Fruit fly (Drosophila melanogaster) whole organism, embryonic: ENCODE results near the gene GNBP3.

ENCODE experiments used
- Atf3 ChIP-seq: fragments of 200-800 bp; sonication (Bioruptor generic); optimal IDR thresholded peaks from 3 replicates; lab custom pipeline; 2016; ENCODE audit warnings: missing biosample characterization, missing genetic modification characterization
- Bdp1 ChIP-seq: fragments of 200-800 bp; sonication (Bioruptor generic); optimal IDR thresholded peaks from 3 replicates; lab custom pipeline; 2016; ENCODE audit warnings: missing biosample characterization, missing genetic modification characterization
- CG10267 ChIP-seq: fragments of 200-800 bp; sonication (Bioruptor generic); optimal IDR thresholded peaks from 2 replicates; lab custom pipeline; 2018; ENCODE audit warnings: missing biosample characterization, mild to moderate bottlenecking, missing genetic modification characterization, moderate library complexity
- CG10321 ChIP-seq: fragments of 200-800 bp; sonication (Bioruptor generic); IDR thresholded peaks from 2 replicates; pipeline ENCODE4 v1.3.6; 2022; ENCODE audit warnings: missing biosample characterization, missing genetic modification characterization
- CG10462 ChIP-seq: fragments of 200-800 bp; sonication (Bioruptor generic); optimal IDR thresholded peaks from 2 replicates; lab custom pipeline; 2016; ENCODE audit warnings: missing biosample characterization, missing genetic modification characterization
- CG11504 ChIP-seq: fragments of 200-800 bp; sonication (Bioruptor generic); optimal IDR thresholded peaks from 3 replicates; lab custom pipeline; 2019; ENCODE audit warnings: missing biosample characterization, mild to moderate bottlenecking, missing genetic modification characterization, moderate library complexity
- CG12104 ChIP-seq: fragments of 200-800 bp; sonication (Bioruptor generic); optimal IDR thresholded peaks from 3 replicates; lab custom pipeline; 2016; ENCODE audit warnings: missing biosample characterization, missing genetic modification characterization
- CG1792 ChIP-seq: fragments of 200-800 bp; sonication (Bioruptor generic); optimal IDR thresholded peaks from 2 replicates; lab custom pipeline; 2016; ENCODE audit warnings: missing biosample characterization, missing genetic modification characterization
- CG2129 ChIP-seq: fragments of 200-800 bp; sonication (Bioruptor generic); IDR thresholded peaks from 2 replicates; pipeline ENCODE4 v1.3.6; 2022; ENCODE audit warnings: missing biosample characterization, missing genetic modification characterization; ENCODE audit not compliant: partially characterized antibody
- CG32532 ChIP-seq: fragments of 200-800 bp; sonication (Bioruptor generic); IDR thresholded peaks from 2 replicates; pipeline ENCODE4 v1.3.6; 2022; ENCODE audit warnings: missing biosample characterization, missing genetic modification characterization
- CG32767 ChIP-seq: fragments of 200-800 bp; sonication (Bioruptor generic); IDR thresholded peaks from 2 replicates; pipeline ENCODE4 v1.3.6; 2022; ENCODE audit warnings: missing biosample characterization, missing genetic modification characterization
- CG4282 ChIP-seq: fragments of 200-800 bp; sonication (Bioruptor generic); optimal IDR thresholded peaks from 2 replicates; lab custom pipeline; 2016; ENCODE audit warnings: missing biosample characterization, missing genetic modification characterization
- CG4424 ChIP-seq: fragments of 200-800 bp; sonication (Bioruptor generic); optimal IDR thresholded peaks from 3 replicates; lab custom pipeline; 2016; ENCODE audit warnings: missing biosample characterization, missing genetic modification characterization
- CG4617 ChIP-seq: fragments of 200-800 bp; sonication (Bioruptor generic); optimal IDR thresholded peaks from 3 replicates; lab custom pipeline; 2016; ENCODE audit warnings: missing biosample characterization, missing genetic modification characterization, borderline replicate concordance
- CG4854 ChIP-seq: fragments of 200-800 bp; sonication (Bioruptor generic); optimal IDR thresholded peaks from 2 replicates; lab custom pipeline; 2016; ENCODE audit warnings: missing biosample characterization, missing genetic modification characterization, inconsistent platforms
- CG6765 ChIP-seq: fragments of 200-800 bp; sonication (Bioruptor generic); optimal IDR thresholded peaks from 3 replicates; lab custom pipeline; 2017; ENCODE audit warnings: missing biosample characterization, mild to moderate bottlenecking, missing genetic modification characterization
- CG6854 ChIP-seq: fragments of 200-800 bp; sonication (Bioruptor generic); optimal IDR thresholded peaks from 3 replicates; lab custom pipeline; 2017; ENCODE audit warnings: missing biosample characterization, mild to moderate bottlenecking, missing genetic modification characterization
- CG8359 ChIP-seq: fragments of 200-800 bp; sonication (Bioruptor generic); optimal IDR thresholded peaks from 2 replicates; lab custom pipeline; 2017; ENCODE audit warnings: missing biosample characterization, mild to moderate bottlenecking, missing genetic modification characterization, borderline replicate concordance
- Dref ChIP-seq: fragments of 200-800 bp; sonication (Bioruptor generic); IDR thresholded peaks from 2 replicates; pipeline ENCODE4 v1.3.6; 2022; ENCODE audit warnings: missing biosample characterization, missing genetic modification characterization
- HHEX ChIP-seq: fragments of 200-800 bp; sonication (Bioruptor generic); optimal IDR thresholded peaks from 3 replicates; lab custom pipeline; 2017; ENCODE audit warnings: missing biosample characterization, mild to moderate bottlenecking, missing genetic modification characterization, missing genetic modification reagents
- HLH54F ChIP-seq: fragments of 200-800 bp; sonication (Bioruptor generic); optimal IDR thresholded peaks from 3 replicates; lab custom pipeline; 2016; ENCODE audit warnings: missing biosample characterization, missing genetic modification characterization
- Hand ChIP-seq: fragments of 200-800 bp; sonication (Bioruptor generic); optimal IDR thresholded peaks from 2 replicates; lab custom pipeline; 2017; ENCODE audit warnings: mild to moderate bottlenecking, missing biosample characterization, missing genetic modification reagents, missing genetic modification characterization
- Hmx ChIP-seq: fragments of 200-800 bp; sonication (Bioruptor generic); optimal IDR thresholded peaks from 2 replicates; lab custom pipeline; 2016; ENCODE audit warnings: missing biosample characterization, missing genetic modification characterization
- Hr78 ChIP-seq, 2 experiments: fragments of 200-800 bp in 1 of 2; fragments of >200 bp in 1 of 2; sonication (Bioruptor generic) in 1 of 2; optimal IDR thresholded peaks; 2 replicates each; lab custom pipeline; 2017 to 2019; ENCODE audit warnings: missing biosample characterization in 2 of 2, missing genetic modification characterization in 2 of 2, mild to moderate bottlenecking in 1 of 2, moderate library complexity in 1 of 2
- Med ChIP-seq: fragments of 200-800 bp; sonication (Bioruptor generic); peaks from one replicate; lab custom pipeline; 2016; ENCODE audit warnings: missing biosample characterization, missing genetic modification characterization, mild to moderate bottlenecking, inconsistent platforms, moderate library complexity
- Myb ChIP-seq: fragments of 200-800 bp; sonication (Bioruptor generic); optimal IDR thresholded peaks from 2 replicates; lab custom pipeline; 2016; ENCODE audit warnings: missing biosample characterization, missing genetic modification characterization
- NFAT ChIP-seq: fragments of 200-800 bp; sonication (Bioruptor generic); IDR thresholded peaks from 2 replicates; pipeline ENCODE4 v1.3.6; 2022; ENCODE audit warnings: missing biosample characterization, missing genetic modification characterization
- Ptx1 ChIP-seq: fragments of 200-800 bp; sonication (Bioruptor generic); IDR thresholded peaks from 2 replicates; pipeline ENCODE4 v1.3.6; 2022; ENCODE audit warnings: missing biosample characterization, missing genetic modification characterization
- Ravus ChIP-seq: fragments of 200-800 bp; sonication (Bioruptor generic); IDR thresholded peaks from 2 replicates; pipeline ENCODE4 v1.3.6; 2022; ENCODE audit warnings: missing biosample characterization, missing genetic modification characterization
- Trl ChIP-seq, 3 experiments: fragments of >200 bp in 2 of 3; fragments of 200-800 bp in 1 of 3; sonication (Bioruptor generic) in 1 of 3; optimal IDR thresholded peaks; 2 replicates in 1 of 3; 3 replicates in 2 of 3; lab custom pipeline; 2016 to 2017; ENCODE audit warnings: missing biosample characterization in 1 of 3, missing genetic modification characterization in 1 of 3
- Xbp1 ChIP-seq: fragments of 200-800 bp; sonication (Bioruptor generic); optimal IDR thresholded peaks from 3 replicates; lab custom pipeline; 2016; ENCODE audit warnings: missing biosample characterization, mild to moderate bottlenecking, missing genetic modification characterization
- bcd ChIP-seq: fragments of 200-800 bp; sonication (Bioruptor generic); optimal IDR thresholded peaks from 2 replicates; lab custom pipeline; 2017; ENCODE audit warnings: missing biosample characterization, mild to moderate bottlenecking, missing genetic modification characterization
- bsh ChIP-seq, 2 experiments: fragments of 200-800 bp; sonication (Bioruptor generic); optimal IDR thresholded peaks; 2 replicates each; lab custom pipeline; 2017 to 2018; ENCODE audit warnings: mild to moderate bottlenecking in 2 of 2, missing biosample characterization in 2 of 2, missing genetic modification characterization in 2 of 2, moderate library complexity in 1 of 2
- chinmo ChIP-seq: fragments of 200-800 bp; sonication (Bioruptor generic); IDR thresholded peaks from 4 replicates; pipeline ENCODE4 v1.3.6; 2022; ENCODE audit warnings: missing biosample characterization, missing genetic modification characterization; ENCODE audit not compliant: partially characterized antibody
- chm ChIP-seq: fragments of 200-800 bp; sonication (Bioruptor generic); IDR thresholded peaks from 2 replicates; pipeline ENCODE4 v1.3.6; 2022; ENCODE audit warnings: missing biosample characterization, missing genetic modification characterization
- ci ChIP-seq: fragments of 200-800 bp; sonication (Bioruptor generic); IDR thresholded peaks from 3 replicates; pipeline ENCODE4 v1.3.6; 2022; ENCODE audit warnings: missing biosample characterization, missing genetic modification characterization
- ems ChIP-seq: fragments of 200-800 bp; sonication (Bioruptor generic); optimal IDR thresholded peaks from 3 replicates; lab custom pipeline; 2016; ENCODE audit warnings: missing biosample characterization, missing genetic modification characterization
- ftz-f1 ChIP-seq: fragments of 200-800 bp; sonication (Bioruptor generic); optimal IDR thresholded peaks from 2 replicates; lab custom pipeline; 2016; ENCODE audit warnings: missing biosample characterization, missing genetic modification characterization
- gfzf ChIP-seq: fragments of 200-800 bp; sonication (Bioruptor generic); optimal IDR thresholded peaks from 2 replicates; lab custom pipeline; 2016; ENCODE audit warnings: missing biosample characterization, mild to moderate bottlenecking, missing genetic modification characterization, moderate library complexity
- grau ChIP-seq: fragments of 200-800 bp; optimal IDR thresholded peaks from 3 replicates; lab custom pipeline; 2019; ENCODE audit warnings: missing biosample characterization, mild to moderate bottlenecking, missing genetic modification characterization, moderate library complexity
- gsb-n ChIP-seq: fragments of 200-800 bp; sonication (Bioruptor generic); optimal IDR thresholded peaks from 3 replicates; lab custom pipeline; 2018; ENCODE audit warnings: missing biosample characterization, mild to moderate bottlenecking, missing genetic modification characterization
- hb ChIP-seq: fragments of 200-800 bp; sonication (Bioruptor generic); IDR thresholded peaks from 3 replicates; pipeline ENCODE4 v1.3.6; 2022; ENCODE audit warnings: missing biosample characterization, missing genetic modification characterization; ENCODE audit not compliant: partially characterized antibody
- hkb ChIP-seq, 2 experiments: fragments of 200-800 bp in 1 of 2; fragments of >200 bp in 1 of 2; sonication (Bioruptor generic) in 1 of 2; IDR thresholded peaks in 1 of 2; optimal IDR thresholded peaks in 1 of 2; 2 replicates each; pipeline versions ENCODE4 v1.3.6 to Lab custom; 2017 to 2022; ENCODE audit warnings: missing biosample characterization in 1 of 2, missing genetic modification characterization in 1 of 2
- knrl ChIP-seq: fragments of 200-800 bp; sonication (Bioruptor generic); IDR thresholded peaks from 3 replicates; pipeline ENCODE4 v1.3.6; 2022; ENCODE audit warnings: missing biosample characterization, missing genetic modification characterization; ENCODE audit not compliant: partially characterized antibody
- p53 ChIP-seq: fragments of 200-800 bp; sonication (Bioruptor generic); optimal IDR thresholded peaks from 2 replicates; lab custom pipeline; 2016; ENCODE audit warnings: missing biosample characterization, missing genetic modification characterization
- slbo ChIP-seq: fragments of 200-800 bp; sonication (Bioruptor generic); IDR thresholded peaks from 2 replicates; pipeline ENCODE4 v1.3.6; 2022; ENCODE audit warnings: missing biosample characterization, missing genetic modification characterization
- stc ChIP-seq: fragments of 200-800 bp; sonication (Bioruptor generic); IDR thresholded peaks from 2 replicates; pipeline ENCODE4 v1.3.6; 2022; ENCODE audit warnings: missing biosample characterization, missing genetic modification characterization

GNBP3 gene

dm6 chr3L:8986582-8986981 lies 31.8 kb downstream of the GNBP3 start, which contains the start of gene CG5068 (continued):
- TF ChIP-seq CG2129 (GFP tag; lab: Robert Waterston, UW) (no peak), HLH54F (GFP tag; lab: Kevin White, UChicago) (no peak), chinmo (GFP tag; lab: Robert Waterston, UW) (peak; percentile 21; the same call in 1 of the 4 replicates), CG8359 (no peak), Bdp1 (peak; percentile 0), Ptx1 (GFP tag; lab: Robert Waterston, UW) (no peak), Hmx (GFP tag; lab: Kevin White, UChicago) (no peak), Atf3 (GFP tag; lab: Kevin White, UChicago) (no peak), CG4617 (GFP tag; lab: Kevin White, UChicago) (peak; percentile 86), gsb-n (tag; lab: Kevin White, UChicago) (no peak), Trl (optimal IDR thresholded peaks at IDR 0.05; lab: Kevin White, UChicago) (no peak), Trl (GFP tag; optimal IDR thresholded peaks at IDR 0.05; lab: Kevin White, UChicago) (no peak), NFAT (GFP tag; lab: Robert Waterston, UW) (no peak), CG10462 (GFP tag; lab: Kevin White, UChicago) (no peak), Dref (GFP tag; lab: Robert Waterston, UW) (peak; percentile 33; the same call in 1 of the 2 replicates), CG4424 (GFP tag; lab: Kevin White, UChicago) (no peak), ci (0 out of 3 replicates have a peak, but pooled peaks have one; percentile 18), CG6765 (no peak), Hr78 (GFP tag; optimal IDR thresholded peaks at IDR 0.05; lab: Kevin White, UChicago) (no peak), hkb (optimal IDR thresholded peaks at IDR 0.05; lab: Kevin White, UChicago) (no peak), hkb (GFP tag; IDR thresholded peaks at IDR 0.05; lab: Robert Waterston, UW) (no peak), knrl (GFP tag; lab: Robert Waterston, UW) (peak; percentile 23; the same call in 1 of the 3 replicates), CG11504 (tag; lab: Kevin White, UChicago) (peak; percentile 75), CG6854 (GFP tag; lab: Kevin White, UChicago) (no peak), Myb (GFP tag; lab: Kevin White, UChicago) (peak; percentile 98), HHEX (GFP tag; lab: Kevin White, UChicago) (no peak), ftz-f1 (peak; percentile 64), gfzf (GFP tag; lab: Kevin White, UChicago) (peak; percentile 64), CG10321 (GFP tag; lab: Robert Waterston, UW) (no peak)

dm6 chr3L:8990128-8990527 lies 35.3 kb downstream of the GNBP3 start, which contains the start of gene CG5280:
Gene CG5280, minus strand, starts transcription at chr3L:8990228.
- TF ChIP-seq CG12104 (GFP tag; lab: Kevin White, UChicago) (no peak), Xbp1 (GFP tag; lab: Kevin White, UChicago) (no peak), Hand (GFP tag; lab: Kevin White, UChicago) (no peak)

dm6 chr3L:8996173-8996767 lies 41.4 kb downstream of the GNBP3 start:
- peak; percentile 51 for TF ChIP-seq ems (GFP tag; lab: Kevin White, UChicago)
- peak; percentile 66 for TF ChIP-seq slbo (GFP tag; lab: Robert Waterston, UW)
- TF ChIP-seq Med: peak; percentile 93
- TF ChIP-seq CG1792 (GFP tag; lab: Kevin White, UChicago): no peak
- peak in 1 of 2 experiments; percentile 79 for TF ChIP-seq bsh (GFP tag; optimal IDR thresholded peaks at IDR 0.05; lab: Kevin White, UChicago)
- no peak; the same call in 1 of the 2 replicates for TF ChIP-seq Ravus (GFP tag; lab: Robert Waterston, UW)
- peak; percentile 38 for TF ChIP-seq bcd
- no peak for TF ChIP-seq p53 (GFP tag; lab: Kevin White, UChicago)
- no peak for TF ChIP-seq CG4282
- TF ChIP-seq grau: peak; percentile 92
- peak; percentile 68; the same call in 1 of the 2 replicates for TF ChIP-seq CG32767
- peak; percentile 57 for TF ChIP-seq CG10267
- peak; percentile 68; the same call in 1 of the 2 replicates for TF ChIP-seq chm (GFP tag; lab: Robert Waterston, UW)
- peak; percentile 73 for TF ChIP-seq CG32532 (GFP tag; lab: Robert Waterston, UW)
- TF ChIP-seq stc (GFP tag; lab: Robert Waterston, UW): peak; percentile 62; the same call in 1 of the 2 replicates
- no peak for TF ChIP-seq hb
- no peak for TF ChIP-seq CG4854
